Fruit fly (Drosophila melanogaster): ENCODE data around the gene CG15880.

The CG15880 gene

dm6 chr2L:811405-811804, 6.3 kb downstream of the CG15880 start, which contains the start of gene Dbp21E2:
TSS of gene Dbp21E2 (plus strand) at chr2L:811584.
- no peak for TF ChIP-seq psq (optimal IDR thresholded peaks at IDR 0.05)
- TF ChIP-seq EcR (GFP tag; optimal IDR thresholded peaks at IDR 0.05) = no peak
- no peak for TF ChIP-seq CG8478 (optimal IDR thresholded peaks at IDR 0.05)
- no peak for TF ChIP-seq pan (optimal IDR thresholded peaks at IDR 0.05)
- TF ChIP-seq usp (GFP tag; optimal IDR thresholded peaks at IDR 0.05) = no peak
- TF ChIP-seq Dll (optimal IDR thresholded peaks at IDR 0.05) = no peak

- no peak for TF ChIP-seq psq (optimal IDR thresholded peaks at IDR 0.05)
- TF ChIP-seq pan (optimal IDR thresholded peaks at IDR 0.05) = no peak
- TF ChIP-seq EcR (GFP tag; optimal IDR thresholded peaks at IDR 0.05) = no peak
- no peak for TF ChIP-seq CG8478 (optimal IDR thresholded peaks at IDR 0.05)
- TF ChIP-seq usp (GFP tag; optimal IDR thresholded peaks at IDR 0.05) = no peak
- TF ChIP-seq Dll (optimal IDR thresholded peaks at IDR 0.05) = no peak
These were observed 7.5 kb downstream of the CG15880 start, which contains the start of gene Nnf1b for dm6 chr2L:810277-810676. TSS of gene Nnf1b (plus strand) at chr2L:810577.

- TF ChIP-seq CG8478 (optimal IDR thresholded peaks at IDR 0.05) = no peak
- no peak for TF ChIP-seq Dll (optimal IDR thresholded peaks at IDR 0.05)
- TF ChIP-seq usp (GFP tag; optimal IDR thresholded peaks at IDR 0.05) = no peak
- TF ChIP-seq pan (optimal IDR thresholded peaks at IDR 0.05) = no peak
- TF ChIP-seq EcR (GFP tag; optimal IDR thresholded peaks at IDR 0.05) = no peak
- no peak for TF ChIP-seq psq (optimal IDR thresholded peaks at IDR 0.05)
These were observed 27.1 kb downstream of the CG15880 start, which contains the start of gene Pkg21D for dm6 chr2L:790698-791097. TSS of gene Pkg21D (minus strand) at chr2L:790798.

- TF ChIP-seq EcR (GFP tag; optimal IDR thresholded peaks at IDR 0.05) (no peak), psq (optimal IDR thresholded peaks at IDR 0.05) (no peak), Dll (optimal IDR thresholded peaks at IDR 0.05) (no peak), pan (optimal IDR thresholded peaks at IDR 0.05) (no peak), CG8478 (optimal IDR thresholded peaks at IDR 0.05) (no peak), usp (GFP tag; optimal IDR thresholded peaks at IDR 0.05) (no peak)
These were observed 27.8 kb downstream of the CG15880 start for dm6 chr2L:789966-790365.

dm6 chr2L:784036-784435, 33.7 kb downstream of the CG15880 start, which contains the start of gene CG3544:
TSS of gene CG3544 (plus strand) at chr2L:784336.
- TF ChIP-seq CG8478 (optimal IDR thresholded peaks at IDR 0.05) = no peak
- TF ChIP-seq Dll (optimal IDR thresholded peaks at IDR 0.05) = no peak
- TF ChIP-seq psq (optimal IDR thresholded peaks at IDR 0.05) = no peak
- TF ChIP-seq pan (optimal IDR thresholded peaks at IDR 0.05) = no peak
- no peak for TF ChIP-seq EcR (GFP tag; optimal IDR thresholded peaks at IDR 0.05)
- no peak for TF ChIP-seq usp (GFP tag; optimal IDR thresholded peaks at IDR 0.05)

- no peak for TF ChIP-seq Dll (optimal IDR thresholded peaks at IDR 0.05)
- TF ChIP-seq usp (GFP tag; optimal IDR thresholded peaks at IDR 0.05) = no peak
- TF ChIP-seq psq (optimal IDR thresholded peaks at IDR 0.05) = no peak
- no peak for TF ChIP-seq pan (optimal IDR thresholded peaks at IDR 0.05)
- TF ChIP-seq CG8478 (optimal IDR thresholded peaks at IDR 0.05) = no peak
- no peak for TF ChIP-seq EcR (GFP tag; optimal IDR thresholded peaks at IDR 0.05)
These were observed 36.9 kb downstream of the CG15880 start for dm6 chr2L:780851-781250.

dm6 chr2L:780182-780581, 37.6 kb downstream of the CG15880 start, which contains the start of gene Gr21a:
TSS of gene Gr21a (plus strand) at chr2L:780482.
- TF ChIP-seq psq (optimal IDR thresholded peaks at IDR 0.05) = no peak
- no peak for TF ChIP-seq EcR (GFP tag; optimal IDR thresholded peaks at IDR 0.05)
- no peak for TF ChIP-seq CG8478 (optimal IDR thresholded peaks at IDR 0.05)
- no peak for TF ChIP-seq pan (optimal IDR thresholded peaks at IDR 0.05)
- TF ChIP-seq Dll (optimal IDR thresholded peaks at IDR 0.05) = no peak
- no peak for TF ChIP-seq usp (GFP tag; optimal IDR thresholded peaks at IDR 0.05)

dm6 chr2L:779123-779584, 38.6 kb downstream of the CG15880 start, which contains the start of gene CG13947:
TSS of gene CG13947 (plus strand) at chr2L:779173.
- TF ChIP-seq CG8478 (optimal IDR thresholded peaks at IDR 0.05) (no peak), Dll (optimal IDR thresholded peaks at IDR 0.05) (no peak), EcR (GFP tag; optimal IDR thresholded peaks at IDR 0.05) (no peak), pan (optimal IDR thresholded peaks at IDR 0.05) (no peak), psq (optimal IDR thresholded peaks at IDR 0.05) (no peak), usp (GFP tag; optimal IDR thresholded peaks at IDR 0.05) (no peak)

dm6 chr2L:776236-776635, 41.5 kb downstream of the CG15880 start, which contains the start of gene CG13946:
TSS of gene CG13946 (plus strand) at chr2L:776536.
- no peak for TF ChIP-seq pan (optimal IDR thresholded peaks at IDR 0.05)
- TF ChIP-seq Dll (optimal IDR thresholded peaks at IDR 0.05) = no peak
- TF ChIP-seq psq (optimal IDR thresholded peaks at IDR 0.05) = no peak
- TF ChIP-seq EcR (GFP tag; optimal IDR thresholded peaks at IDR 0.05) = no peak
- TF ChIP-seq CG8478 (optimal IDR thresholded peaks at IDR 0.05) = no peak

- TF ChIP-seq psq (optimal IDR thresholded peaks at IDR 0.05) = no peak
- TF ChIP-seq usp (GFP tag; optimal IDR thresholded peaks at IDR 0.05) = no peak
- no peak for TF ChIP-seq CG8478 (optimal IDR thresholded peaks at IDR 0.05)
- no peak for TF ChIP-seq Dll (optimal IDR thresholded peaks at IDR 0.05)
- TF ChIP-seq EcR (GFP tag; optimal IDR thresholded peaks at IDR 0.05) = no peak
- TF ChIP-seq pan (optimal IDR thresholded peaks at IDR 0.05) = no peak
These were observed 44.5 kb downstream of the CG15880 start, which contains the start of gene CG12506 for dm6 chr2L:773247-773646. TSS of gene CG12506 (plus strand) at chr2L:773547.

Data from whole organism.